Worm (Caenorhabditis elegans) whole organism, L1 larva: Measurements from ENCODE around the gene prp-6.
A peak's percentile ranks its signal among the peaks of the same experiment; 100 is the strongest.

Experiments used
- C34B4.2 ChIP-seq: sonication (generic microtip); optimal IDR thresholded peaks from 2 replicates; lab custom pipeline; 2017; ENCODE audit warnings: mild to moderate bottlenecking, missing genetic modification characterization, missing compliant biosample characterization
- F16B12.6 ChIP-seq: fragments of 150-350 bp; optimal IDR thresholded peaks from 2 replicates; lab custom pipeline; 2014; ENCODE audit warnings: missing biosample characterization, missing genetic modification characterization
- Y116A8C.19 ChIP-seq: sonication (generic microtip); optimal IDR thresholded peaks from 2 replicates; lab custom pipeline; 2016; ENCODE audit warnings: missing compliant biosample characterization, missing genetic modification characterization, borderline replicate concordance
- aha-1 ChIP-seq: fragments of 150-350 bp; optimal IDR thresholded peaks from 2 replicates; lab custom pipeline; 2014; ENCODE audit warnings: missing biosample characterization, missing genetic modification characterization
- alr-1 ChIP-seq: fragments of 200-800 bp; sonication (Bioruptor generic); optimal IDR thresholded peaks from 2 replicates; lab custom pipeline; 2018; ENCODE audit warnings: borderline replicate concordance, mild to moderate bottlenecking, missing genetic modification characterization, missing compliant biosample characterization
- aly-2 ChIP-seq: fragments of 150-350 bp; optimal IDR thresholded peaks from 2 replicates; lab custom pipeline; 2014; ENCODE audit warnings: missing biosample characterization, missing genetic modification characterization
- blmp-1 ChIP-seq: fragments of 150-350 bp; optimal IDR thresholded peaks from 2 replicates; lab custom pipeline; 2014; ENCODE audit warnings: missing biosample characterization, missing genetic modification characterization
- ceh-8 ChIP-seq: fragments of 200-800 bp; sonication (Bioruptor generic); optimal IDR thresholded peaks from 2 replicates; lab custom pipeline; 2018; ENCODE audit warnings: mild to moderate bottlenecking, missing genetic modification characterization, moderate library complexity, missing compliant biosample characterization
- ceh-88 ChIP-seq: fragments of 200-800 bp; sonication (Bioruptor generic); IDR thresholded peaks from 2 replicates; pipeline ENCODE4 v1.3.6; 2022; ENCODE audit warnings: missing genetic modification characterization, missing compliant biosample characterization
- ces-1 ChIP-seq: fragments of 150-350 bp; optimal IDR thresholded peaks from 2 replicates; lab custom pipeline; 2014; ENCODE audit warnings: missing biosample characterization, missing genetic modification reagents, missing genetic modification characterization
- dpl-1 ChIP-seq, 3 experiments: fragments of 150-350 bp in 2 of 3; sonication (generic microtip) in 1 of 3; optimal IDR thresholded peaks; 2 replicates each; lab custom pipeline; 2014 to 2017; ENCODE audit warnings: missing biosample characterization in 3 of 3, missing genetic modification characterization in 3 of 3, missing genetic modification reagents in 3 of 3
- egl-27 ChIP-seq, 2 experiments: fragments of 150-350 bp in 1 of 2; sonication (generic microtip); optimal IDR thresholded peaks; 3 replicates each; lab custom pipeline; 2017 to 2018; ENCODE audit warnings: missing biosample characterization in 2 of 2, missing genetic modification characterization in 2 of 2, missing genetic modification reagents in 2 of 2
- elt-2 ChIP-seq: sonication (generic microtip); optimal IDR thresholded peaks from 2 replicates; lab custom pipeline; 2016; ENCODE audit warnings: missing genetic modification characterization, mild to moderate bottlenecking, inconsistent platforms, missing compliant biosample characterization, missing genetic modification reagents
- ets-5 ChIP-seq: fragments of 200-800 bp; sonication (Bioruptor generic); IDR thresholded peaks from 2 replicates; pipeline ENCODE4 v1.3.6; 2022; ENCODE audit warnings: missing genetic modification characterization, missing compliant biosample characterization
- hlh-4 ChIP-seq: sonication (generic microtip); optimal IDR thresholded peaks from 2 replicates; lab custom pipeline; 2016; ENCODE audit warnings: mild to moderate bottlenecking, missing genetic modification characterization, missing compliant biosample characterization
- isw-1 ChIP-seq: fragments of 200-800 bp; sonication (Bioruptor generic); IDR thresholded peaks from 2 replicates; pipeline ENCODE4 v1.3.6; 2022; ENCODE audit warnings: missing genetic modification characterization, missing compliant biosample characterization
- jun-1 ChIP-seq: fragments of 150-350 bp; optimal IDR thresholded peaks from 2 replicates; lab custom pipeline; 2014; ENCODE audit warnings: missing biosample characterization, missing genetic modification reagents, missing genetic modification characterization
- lin-35 ChIP-seq, 2 experiments: fragments of 150-350 bp; optimal IDR thresholded peaks; 2 replicates each; lab custom pipeline; 2014; ENCODE audit warnings: missing biosample characterization in 2 of 2, missing genetic modification characterization in 2 of 2, missing genetic modification reagents in 2 of 2
- lin-39 ChIP-seq: fragments of 150-350 bp; optimal IDR thresholded peaks from 2 replicates; lab custom pipeline; 2014; ENCODE audit warnings: missing biosample characterization, missing genetic modification reagents, missing genetic modification characterization
- lsy-2 ChIP-seq, 2 experiments: fragments of 150-350 bp; optimal IDR thresholded peaks; 2 replicates each; lab custom pipeline; 2014; ENCODE audit warnings: missing biosample characterization in 2 of 2, missing genetic modification characterization in 2 of 2
- mab-9 ChIP-seq: fragments of 200-800 bp; sonication (Bioruptor generic); IDR thresholded peaks from 2 replicates; pipeline ENCODE4 v1.3.6; 2022; ENCODE audit warnings: missing genetic modification reagents, missing genetic modification characterization, missing compliant biosample characterization
- nhr-11 ChIP-seq: fragments of 150-350 bp; optimal IDR thresholded peaks from 2 replicates; lab custom pipeline; 2014; ENCODE audit warnings: missing biosample characterization, missing genetic modification characterization
- nhr-12 ChIP-seq: sonication (generic microtip); optimal IDR thresholded peaks from 2 replicates; lab custom pipeline; 2017; ENCODE audit warnings: missing biosample characterization, missing genetic modification characterization
- nhr-47 ChIP-seq: sonication (generic microtip); optimal IDR thresholded peaks from 2 replicates; lab custom pipeline; 2016; ENCODE audit warnings: mild to moderate bottlenecking, missing genetic modification characterization, moderate library complexity, missing compliant biosample characterization
- nhr-71 ChIP-seq: sonication (generic microtip); optimal IDR thresholded peaks from 2 replicates; lab custom pipeline; 2016; ENCODE audit warnings: mild to moderate bottlenecking, missing genetic modification characterization, moderate library complexity, missing compliant biosample characterization
- nhr-76 ChIP-seq: sonication (generic microtip); optimal IDR thresholded peaks from 2 replicates; lab custom pipeline; 2017; ENCODE audit warnings: missing biosample characterization, missing genetic modification characterization
- nhr-77 ChIP-seq: fragments of 150-350 bp; optimal IDR thresholded peaks from 2 replicates; lab custom pipeline; 2014; ENCODE audit warnings: missing biosample characterization, missing genetic modification characterization
- nhr-84 ChIP-seq: sonication (generic microtip); optimal IDR thresholded peaks from 2 replicates; lab custom pipeline; 2017; ENCODE audit warnings: missing biosample characterization, missing genetic modification characterization
- pax-3 ChIP-seq: fragments of 200-800 bp; sonication (Bioruptor generic); optimal IDR thresholded peaks from 2 replicates; lab custom pipeline; 2018; ENCODE audit warnings: mild to moderate bottlenecking, missing genetic modification characterization, moderate library complexity, missing compliant biosample characterization
- pqm-1 ChIP-seq: sonication (generic microtip); optimal IDR thresholded peaks from 3 replicates; lab custom pipeline; 2017; ENCODE audit warnings: missing biosample characterization, missing genetic modification characterization
- skn-1 ChIP-seq: fragments of 150-350 bp; optimal IDR thresholded peaks from 2 replicates; lab custom pipeline; 2014; ENCODE audit warnings: missing biosample characterization, missing genetic modification characterization
- snu-23 ChIP-seq: sonication (generic microtip); optimal IDR thresholded peaks from 2 replicates; lab custom pipeline; 2016; ENCODE audit warnings: missing genetic modification characterization, missing compliant biosample characterization
- sup-37 ChIP-seq: fragments of 200-800 bp; sonication (Bioruptor generic); optimal IDR thresholded peaks from 2 replicates; lab custom pipeline; 2018; ENCODE audit warnings: mild to moderate bottlenecking, missing genetic modification characterization, missing compliant biosample characterization
- unc-62 ChIP-seq: fragments of 150-350 bp; optimal IDR thresholded peaks from 2 replicates; lab custom pipeline; 2014; ENCODE audit warnings: missing biosample characterization, missing genetic modification reagents, missing genetic modification characterization
- vab-15 ChIP-seq: sonication (generic microtip); optimal IDR thresholded peaks from 2 replicates; lab custom pipeline; 2017; ENCODE audit warnings: missing genotype, mild to moderate bottlenecking, missing genetic modification characterization, missing compliant biosample characterization
- xbp-1 ChIP-seq: sonication (generic microtip); optimal IDR thresholded peaks from 2 replicates; lab custom pipeline; 2016; ENCODE audit warnings: missing genetic modification characterization, missing compliant biosample characterization
- zag-1 ChIP-seq: fragments of 150-350 bp; optimal IDR thresholded peaks from 2 replicates; lab custom pipeline; 2014; ENCODE audit warnings: missing biosample characterization, missing genetic modification characterization
- ztf-11 ChIP-seq, 2 experiments: sonication (generic microtip); optimal IDR thresholded peaks; 2 replicates each; lab custom pipeline; 2016 to 2017; ENCODE audit warnings: missing genetic modification characterization in 2 of 2, missing biosample characterization in 1 of 2, missing compliant biosample characterization in 1 of 2

Gene prp-6

ce11 chrV:17981732-17982131 is 40.5 kb upstream of the prp-6 start (continued):
- TF ChIP-seq mab-9 (GFP tag; lab: Robert Waterston, UW) (no peak; the same call in 1 of the 2 replicates), aly-2 (tag; lab: Kevin White, UChicago) (no peak), elt-2 (tag; lab: Kevin White, UChicago) (no peak), zag-1 (no peak), jun-1 (tag; lab: Kevin White, UChicago) (no peak), skn-1 (no peak), aha-1 (tag; lab: Kevin White, UChicago) (no peak), unc-62 (GFP tag; lab: Kevin White, UChicago) (no peak), nhr-71 (tag; lab: Kevin White, UChicago) (no peak), C34B4.2 (tag; lab: Kevin White, UChicago) (no peak), lin-35 (GFP tag; optimal IDR thresholded peaks at IDR 0.05; lab: Kevin White, UChicago) (peak; percentile 65 to 73), ceh-8 (GFP tag; lab: Kevin White, UChicago) (no peak), nhr-76 (tag; lab: Kevin White, UChicago) (no peak), xbp-1 (tag; lab: Kevin White, UChicago) (peak; percentile 44), isw-1 (GFP tag; lab: Robert Waterston, UW) (peak; percentile 48), alr-1 (tag; lab: Kevin White, UChicago) (no peak), snu-23 (GFP tag; lab: Kevin White, UChicago) (peak; percentile 68), pax-3 (tag; lab: Kevin White, UChicago) (peak; percentile 30), ceh-88 (no peak), hlh-4 (tag; lab: Kevin White, UChicago) (no peak), F16B12.6 (peak; percentile 95), ztf-11 (tag; optimal IDR thresholded peaks at IDR 0.05; lab: Kevin White, UChicago) (peak in 1 of 2 experiments; percentile 25), blmp-1 (no peak), pqm-1 (tag; lab: Kevin White, UChicago) (no peak), nhr-12 (tag; lab: Kevin White, UChicago) (no peak), nhr-77 (tag; lab: Kevin White, UChicago) (no peak), ces-1 (no peak), nhr-84 (tag; lab: Kevin White, UChicago) (no peak), ets-5 (no peak), egl-27 (tag; optimal IDR thresholded peaks at IDR 0.05; lab: Kevin White, UChicago) (no peak), nhr-47 (tag; lab: Kevin White, UChicago) (no peak), dpl-1 (GFP tag; optimal IDR thresholded peaks at IDR 0.05; lab: Kevin White, UChicago) (peak; percentile 45 to 61 (median 50)), Y116A8C.19 (tag; lab: Kevin White, UChicago) (no peak)
- TF ChIP-seq, all 84 proteins: peak for 21

ce11 chrV:17982935-17983334 is 39.3 kb upstream of the prp-6 start:
- no peak for TF ChIP-seq zag-1
- peak; percentile 14 for TF ChIP-seq F16B12.6
- TF ChIP-seq snu-23 (GFP tag; lab: Kevin White, UChicago): no peak
- peak; percentile 49 to 63 for TF ChIP-seq lsy-2 (tag; optimal IDR thresholded peaks at IDR 0.05; lab: Kevin White, UChicago)

- TF ChIP-seq vab-15 (tag; lab: Kevin White, UChicago): no peak
- TF ChIP-seq lsy-2 (tag; optimal IDR thresholded peaks at IDR 0.05; lab: Kevin White, UChicago): peak in 1 of 2 experiments; percentile 14
- TF ChIP-seq lin-39: no peak
- no peak for TF ChIP-seq sup-37 (GFP tag; lab: Kevin White, UChicago)
- no peak for TF ChIP-seq nhr-11 (tag; lab: Kevin White, UChicago)
- no peak for TF ChIP-seq ztf-11 (tag; optimal IDR thresholded peaks at IDR 0.05; lab: Kevin White, UChicago)
These were observed 36.3 kb upstream of the prp-6 start, which contains the start of gene Y59A8B.21 for ce11 chrV:17985960-17986359. Y59A8B.21 (plus strand) TSS chrV:17986260.
